Worm (Caenorhabditis elegans): ENCODE results near the gene F23D12.7.

DNA sequence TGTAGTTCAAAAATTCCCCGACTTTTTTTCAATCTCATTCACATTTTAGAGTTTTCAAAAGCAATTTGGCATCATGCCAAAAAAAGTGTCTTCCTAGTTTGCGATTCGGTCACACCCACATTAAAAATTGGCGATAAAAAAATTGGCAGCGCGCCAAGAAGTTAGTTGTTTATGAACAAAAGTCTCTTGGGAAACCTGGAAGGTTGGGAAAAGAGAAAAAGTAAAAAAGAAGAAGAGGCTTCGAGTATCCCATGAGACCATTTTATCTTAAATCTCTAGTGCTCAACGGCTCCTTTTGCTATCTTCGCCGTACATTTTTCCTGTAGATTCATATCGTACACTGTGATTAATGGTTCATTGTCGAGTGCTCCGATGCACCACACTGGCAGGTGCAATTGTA is 34.2 kb upstream of the F23D12.7 start:
- TF ChIP-seq dao-5 (tag; optimal IDR thresholded peaks at IDR 0.05) (no peak), him-1 (tag; optimal IDR thresholded peaks at IDR 0.05) (no peak)
